Worm (Caenorhabditis elegans) whole organism, L4 larva: ENCODE data around the gene col-167.

Experiments used
- F10B5.3 ChIP-seq: sonication (generic microtip); optimal IDR thresholded peaks from 2 replicates; lab custom pipeline; 2016; ENCODE audit warnings: mild to moderate bottlenecking, missing genetic modification characterization, missing compliant biosample characterization
- F44E2.7 ChIP-seq: fragments of 200-800 bp; sonication (Bioruptor generic); IDR thresholded peaks from 2 replicates; pipeline ENCODE4 v2.1.2; 2022; ENCODE audit warnings: missing genetic modification characterization, missing compliant biosample characterization
- T26A8.4 ChIP-seq: fragments of 200-800 bp; sonication (Bioruptor generic); IDR thresholded peaks from 2 replicates; pipeline ENCODE4 v1.3.6; 2022; ENCODE audit warnings: missing genetic modification characterization, missing compliant biosample characterization
- Y5F2A.4 ChIP-seq: fragments of 200-800 bp; sonication (Bioruptor generic); optimal IDR thresholded peaks from 2 replicates; lab custom pipeline; 2018; ENCODE audit warnings: mild to moderate bottlenecking, missing genetic modification characterization, missing compliant biosample characterization
- aly-2 ChIP-seq: sonication (generic microtip); optimal IDR thresholded peaks from 2 replicates; lab custom pipeline; 2018; ENCODE audit warnings: missing biosample characterization, missing genetic modification characterization
- arid-1 ChIP-seq: fragments of 200-800 bp; sonication (Bioruptor generic); conservative IDR thresholded peaks from 2 replicates; pipeline ENCODE4 v1.3.6; 2022; ENCODE audit warnings: missing genetic modification reagents, missing genetic modification characterization, missing compliant biosample characterization
- ceh-32 ChIP-seq: sonication (generic microtip); optimal IDR thresholded peaks from 2 replicates; lab custom pipeline; 2016; ENCODE audit warnings: mild to moderate bottlenecking, missing genetic modification characterization, missing compliant biosample characterization; ENCODE audit not compliant: poor library complexity
- ces-1 ChIP-seq: fragments of 150-350 bp; sonication (generic microtip); optimal IDR thresholded peaks from 4 replicates; lab custom pipeline; 2014; ENCODE audit warnings: missing biosample characterization, missing genetic modification reagents, missing genetic modification characterization
- cey-2 ChIP-seq: sonication (generic microtip); optimal IDR thresholded peaks from 3 replicates; lab custom pipeline; 2017; ENCODE audit warnings: missing genetic modification characterization, mild to moderate bottlenecking, missing compliant biosample characterization, antibody characterized with exemption, borderline replicate concordance; ENCODE audit not compliant: insufficient read depth
- daf-12 ChIP-seq: fragments of 150-350 bp; optimal IDR thresholded peaks from 2 replicates; lab custom pipeline; 2014; ENCODE audit warnings: missing biosample characterization, missing genetic modification reagents, missing genetic modification characterization
- daf-16 ChIP-seq, 3 experiments: sonication (generic microtip); optimal IDR thresholded peaks; 2 replicates each; lab custom pipeline; 2016 to 2017; ENCODE audit warnings: missing genetic modification characterization in 3 of 3, missing genetic modification reagents in 3 of 3, mild to moderate bottlenecking in 2 of 3, missing compliant biosample characterization in 2 of 3, missing biosample characterization in 1 of 3, moderate library complexity in 1 of 3
- daf-19 ChIP-seq: fragments of 200-800 bp; sonication (Bioruptor generic); conservative IDR thresholded peaks from 2 replicates; pipeline ENCODE4 v1.3.6; 2022; ENCODE audit warnings: missing genetic modification characterization, missing compliant biosample characterization
- daf-8 ChIP-seq: fragments of 200-800 bp; sonication (Bioruptor generic); IDR thresholded peaks from 2 replicates; pipeline ENCODE4 v1.3.6; 2022; ENCODE audit warnings: missing genetic modification characterization, missing compliant biosample characterization
- dmd-6 ChIP-seq: fragments of 200-800 bp; sonication (Bioruptor generic); IDR thresholded peaks from 2 replicates; pipeline ENCODE4 v1.3.6; 2022; ENCODE audit warnings: missing genetic modification reagents, missing genetic modification characterization, missing compliant biosample characterization
- dmd-9 ChIP-seq: fragments of 200-800 bp; sonication (Bioruptor generic); IDR thresholded peaks from 2 replicates; pipeline ENCODE4 v1.3.6; 2022; ENCODE audit warnings: missing genetic modification reagents, missing genetic modification characterization, missing compliant biosample characterization
- egl-27 ChIP-seq: sonication (generic microtip); optimal IDR thresholded peaks from 3 replicates; lab custom pipeline; 2017; ENCODE audit warnings: missing biosample characterization, missing genetic modification reagents, missing genetic modification characterization
- egl-43 ChIP-seq: fragments of 200-800 bp; sonication (Bioruptor generic); IDR thresholded peaks from 2 replicates; pipeline ENCODE4 v1.3.6; 2022; ENCODE audit warnings: missing genetic modification reagents, missing genetic modification characterization, missing compliant biosample characterization
- hlh-11 ChIP-seq: fragments of 200-800 bp; sonication (Bioruptor generic); optimal IDR thresholded peaks from 2 replicates; lab custom pipeline; 2018; ENCODE audit warnings: mild to moderate bottlenecking, missing genetic modification characterization, missing compliant biosample characterization
- lin-1 ChIP-seq: fragments of 200-800 bp; sonication (Bioruptor generic); IDR thresholded peaks from 2 replicates; pipeline ENCODE4 v1.3.6; 2022; ENCODE audit warnings: missing genetic modification reagents, missing genetic modification characterization, missing compliant biosample characterization
- lir-3 ChIP-seq: sonication (generic microtip); optimal IDR thresholded peaks from 2 replicates; lab custom pipeline; 2016; ENCODE audit warnings: mild to moderate bottlenecking, missing genetic modification characterization, missing compliant biosample characterization
- lsy-2 ChIP-seq, 2 experiments: fragments of 150-350 bp in 1 of 2; sonication (generic microtip) in 1 of 2; optimal IDR thresholded peaks; 2 replicates each; lab custom pipeline; 2014 to 2017; ENCODE audit warnings: missing biosample characterization in 2 of 2, missing genetic modification characterization in 2 of 2
- madf-5 ChIP-seq, 2 experiments: fragments of 200-800 bp; sonication (Bioruptor generic); IDR thresholded peaks; 2 replicates each; pipeline ENCODE4 v1.3.6; 2022; ENCODE audit warnings: missing compliant biosample characterization in 2 of 2, missing genetic modification characterization in 2 of 2
- mep-1 ChIP-seq: fragments of 150-350 bp; sonication (generic microtip); optimal IDR thresholded peaks from 3 replicates; lab custom pipeline; 2014; ENCODE audit warnings: missing biosample characterization, missing genetic modification characterization
- mes-2 ChIP-seq: sonication (generic microtip); optimal IDR thresholded peaks from 2 replicates; lab custom pipeline; 2016; ENCODE audit warnings: missing genotype, mild to moderate bottlenecking, missing genetic modification characterization, missing compliant biosample characterization; ENCODE audit not compliant: poor library complexity, severe bottlenecking
- mxl-3 ChIP-seq: fragments of 200-800 bp; sonication (Bioruptor generic); optimal IDR thresholded peaks from 2 replicates; lab custom pipeline; 2018; ENCODE audit warnings: mild to moderate bottlenecking, missing genetic modification characterization, missing compliant biosample characterization
- nhr-11 ChIP-seq: fragments of 150-350 bp; optimal IDR thresholded peaks from 2 replicates; lab custom pipeline; 2014; ENCODE audit warnings: missing biosample characterization, missing genetic modification characterization
- nhr-111 ChIP-seq: fragments of 200-800 bp; sonication (Bioruptor generic); optimal IDR thresholded peaks from 2 replicates; lab custom pipeline; 2018; ENCODE audit warnings: mild to moderate bottlenecking, missing genetic modification characterization, missing compliant biosample characterization
- nhr-28 ChIP-seq: fragments of 150-350 bp; optimal IDR thresholded peaks from 2 replicates; lab custom pipeline; 2014; ENCODE audit warnings: missing biosample characterization, missing genetic modification characterization
- nhr-48 ChIP-seq: sonication (generic microtip); optimal IDR thresholded peaks from 2 replicates; lab custom pipeline; 2016; ENCODE audit warnings: mild to moderate bottlenecking, missing genetic modification characterization, missing compliant biosample characterization
- nhr-77 ChIP-seq: fragments of 150-350 bp; optimal IDR thresholded peaks from 2 replicates; lab custom pipeline; 2014; ENCODE audit warnings: missing biosample characterization, missing genetic modification characterization
- php-3 ChIP-seq: fragments of 200-800 bp; sonication (Bioruptor generic); IDR thresholded peaks from 2 replicates; pipeline ENCODE4 v1.3.6; 2022; ENCODE audit warnings: missing genetic modification reagents, missing genetic modification characterization, missing compliant biosample characterization
- rbr-2 ChIP-seq: sonication (generic microtip); optimal IDR thresholded peaks from 2 replicates; lab custom pipeline; 2016; ENCODE audit warnings: missing genotype, missing genetic modification characterization, missing compliant biosample characterization
- saeg-2 ChIP-seq: fragments of 200-800 bp; sonication (Bioruptor generic); IDR thresholded peaks from 2 replicates; pipeline ENCODE4 v1.3.6; 2022; ENCODE audit warnings: missing genetic modification reagents, missing genetic modification characterization, missing compliant biosample characterization
- sdz-12 ChIP-seq: fragments of 200-800 bp; sonication (Bioruptor generic); optimal IDR thresholded peaks from 2 replicates; lab custom pipeline; 2018; ENCODE audit warnings: mild to moderate bottlenecking, missing genetic modification characterization, missing compliant biosample characterization
- set-16 ChIP-seq: fragments of 200-800 bp; sonication (Bioruptor generic); IDR thresholded peaks from 2 replicates; pipeline ENCODE4 v1.3.6; 2022; ENCODE audit warnings: missing genetic modification reagents, missing genetic modification characterization, missing compliant biosample characterization
- unc-130 ChIP-seq: sonication (generic microtip); optimal IDR thresholded peaks from 2 replicates; lab custom pipeline; 2016; ENCODE audit warnings: missing genetic modification reagents, missing genetic modification characterization, missing compliant biosample characterization
- unc-39 ChIP-seq: sonication (generic microtip); optimal IDR thresholded peaks from 2 replicates; lab custom pipeline; 2017; ENCODE audit warnings: missing biosample characterization, missing genetic modification characterization
- unc-62 ChIP-seq, 3 experiments: fragments of 150-350 bp in 1 of 3; sonication (generic microtip); optimal IDR thresholded peaks in 2 of 3; peaks in 1 of 3; 1 replicate in 1 of 3; 2 replicates in 2 of 3; lab custom pipeline; 2014 to 2017; ENCODE audit warnings: missing biosample characterization in 3 of 3, missing genetic modification characterization in 3 of 3, missing genetic modification reagents in 3 of 3, missing genotype in 1 of 3
- zfp-3 ChIP-seq: fragments of 200-800 bp; sonication (Bioruptor generic); conservative IDR thresholded peaks from 2 replicates; pipeline ENCODE4 v1.3.6; 2022; ENCODE audit warnings: missing genetic modification reagents, missing genetic modification characterization, missing compliant biosample characterization
- ztf-7 ChIP-seq: fragments of 150-350 bp; optimal IDR thresholded peaks from 2 replicates; lab custom pipeline; 2014; ENCODE audit warnings: missing biosample characterization, missing genetic modification characterization

The col-167 gene

DNA sequence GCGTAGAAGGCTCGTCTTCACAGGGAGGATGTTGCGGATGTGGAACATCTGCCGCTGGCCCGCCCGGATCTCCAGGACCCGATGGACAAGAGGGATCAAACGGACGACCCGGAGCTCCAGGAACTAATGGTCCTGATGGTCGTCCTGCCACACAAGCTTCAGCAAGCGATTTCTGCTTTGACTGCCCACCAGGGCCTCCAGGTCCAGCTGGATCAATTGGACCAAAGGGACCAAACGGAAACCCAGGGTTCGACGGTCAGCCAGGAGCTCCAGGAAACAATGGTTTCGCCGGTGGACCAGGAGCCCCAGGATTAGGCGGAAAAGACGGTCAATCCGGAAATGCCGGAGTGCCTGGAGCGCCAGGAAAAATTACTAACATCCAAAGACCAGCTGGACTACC, 11.3 kb downstream of the col-167 start:
- TF ChIP-seq ces-1 (GFP tag; lab: Kevin White, UChicago) = no peak
- TF ChIP-seq php-3 (GFP tag; lab: Robert Waterston, UW) = no peak
- no peak for TF ChIP-seq mxl-3 (GFP tag; lab: Kevin White, UChicago)
- TF ChIP-seq unc-62 (GFP tag; optimal IDR thresholded peaks at IDR 0.05 in 1 of 2; lab: Kevin White, UChicago) = no peak
- TF ChIP-seq unc-62 (tag; optimal IDR thresholded peaks at IDR 0.05; lab: Kevin White, UChicago) = no peak
- no peak for TF ChIP-seq T26A8.4 (GFP tag; lab: Robert Waterston, UW)
- TF ChIP-seq set-16 (GFP tag; lab: Robert Waterston, UW) = peak; percentile 85
- no peak for TF ChIP-seq saeg-2 (GFP tag; lab: Robert Waterston, UW)
- TF ChIP-seq rbr-2 (tag; lab: Kevin White, UChicago) = no peak

DNA sequence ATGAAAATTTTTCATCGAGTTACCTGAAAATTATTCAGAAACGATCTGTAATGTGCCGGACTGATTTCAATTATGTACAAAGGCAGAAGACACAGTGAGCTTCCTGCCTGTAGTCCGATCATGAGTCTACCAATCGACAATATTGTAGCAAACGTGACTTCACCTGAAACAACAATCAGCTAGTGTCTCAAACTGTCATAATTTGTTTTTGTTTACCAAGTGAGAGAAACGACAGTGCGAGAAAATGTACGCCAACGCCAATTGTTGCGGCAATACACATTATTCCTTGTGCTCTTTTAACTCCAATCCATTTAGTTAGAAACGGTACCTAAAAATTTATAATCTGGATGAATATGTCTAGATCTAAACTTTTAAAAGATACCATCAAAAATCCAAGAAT, 14.1 kb downstream of the col-167 start:
- TF ChIP-seq madf-5 (GFP tag; IDR thresholded peaks at IDR 0.05; lab: Robert Waterston, UW) = no peak
- TF ChIP-seq daf-12 (tag; lab: Kevin White, UChicago) = no peak
- TF ChIP-seq mep-1 (tag; lab: Kevin White, UChicago) = no peak
- TF ChIP-seq unc-130 (GFP tag; lab: Kevin White, UChicago) = no peak
- TF ChIP-seq nhr-28 = peak; percentile 3
- TF ChIP-seq hlh-11 (tag; lab: Kevin White, UChicago) = peak; percentile 4
- no peak for TF ChIP-seq ztf-7
- TF ChIP-seq lsy-2 (tag; optimal IDR thresholded peaks at IDR 0.05; lab: Kevin White, UChicago) = no peak
- no peak for TF ChIP-seq lir-3 (tag; lab: Kevin White, UChicago)
- no peak for TF ChIP-seq daf-19 (GFP tag; lab: Robert Waterston, UW)
- TF ChIP-seq daf-16 (GFP tag; optimal IDR thresholded peaks at IDR 0.05; lab: Kevin White, UChicago) = no peak
- TF ChIP-seq daf-16 (tag; optimal IDR thresholded peaks at IDR 0.05; lab: Kevin White, UChicago) = peak; percentile 67
- TF ChIP-seq mes-2 (tag; lab: Kevin White, UChicago) = no peak
- no peak for TF ChIP-seq zfp-3
- TF ChIP-seq nhr-77 = peak; percentile 53
- no peak for TF ChIP-seq daf-8
- TF ChIP-seq lin-1 (GFP tag; lab: Robert Waterston, UW) = no peak
- TF ChIP-seq egl-43 = no peak
- no peak for TF ChIP-seq unc-39 (tag; lab: Kevin White, UChicago)
- TF ChIP-seq php-3 (GFP tag; lab: Robert Waterston, UW) = no peak
- no peak for TF ChIP-seq F44E2.7

DNA sequence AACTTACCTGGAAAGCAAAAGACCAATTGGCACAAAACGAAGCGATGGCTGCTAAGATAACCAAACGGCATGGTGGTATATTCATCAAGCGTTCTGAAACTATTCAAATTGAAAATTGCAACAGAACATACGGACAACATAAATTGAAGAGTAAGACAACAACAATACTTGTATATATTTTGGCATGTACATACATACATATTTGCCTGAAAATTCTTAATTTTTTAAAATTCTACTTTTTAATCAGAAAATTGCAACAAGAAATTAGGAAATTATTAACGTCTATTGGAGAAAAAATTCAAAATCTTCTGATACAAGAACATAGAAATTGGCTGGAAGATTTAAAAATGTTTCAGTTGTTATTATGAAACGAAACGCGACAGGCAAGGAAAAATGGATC, 14.7 kb downstream of the col-167 start, which contains the start of gene C03B1.13:
C03B1.13 (minus strand) TSS at position 101 of the 400 bp plus-strand sequence.
- TF ChIP-seq dmd-9 = no peak
- no peak for TF ChIP-seq F10B5.3 (tag; lab: Kevin White, UChicago)
- TF ChIP-seq nhr-11 (tag; lab: Kevin White, UChicago) = no peak
- no peak for TF ChIP-seq Y5F2A.4 (GFP tag; lab: Kevin White, UChicago)
- TF ChIP-seq arid-1 (GFP tag; lab: Robert Waterston, UW) = no peak
- no peak for TF ChIP-seq mes-2 (tag; lab: Kevin White, UChicago)
- TF ChIP-seq daf-19 (GFP tag; lab: Robert Waterston, UW) = no peak
- no peak for TF ChIP-seq cey-2 (tag; lab: Kevin White, UChicago)
- TF ChIP-seq lir-3 (tag; lab: Kevin White, UChicago) = no peak
- TF ChIP-seq sdz-12 = no peak
- no peak for TF ChIP-seq nhr-111
- no peak for TF ChIP-seq ceh-32 (tag; lab: Kevin White, UChicago)
- TF ChIP-seq aly-2 (tag; lab: Kevin White, UChicago) = no peak
- TF ChIP-seq daf-12 (tag; lab: Kevin White, UChicago) = no peak
- no peak for TF ChIP-seq dmd-6 (GFP tag; lab: Robert Waterston, UW)
- no peak for TF ChIP-seq nhr-48 (tag; lab: Kevin White, UChicago)
- no peak for TF ChIP-seq egl-27 (tag; lab: Kevin White, UChicago)
- TF ChIP-seq, all 104 proteins: peak for 0
